Worm (Caenorhabditis elegans) whole organism, L4 larva: Measurements from ENCODE around the gene R12C12.9.

Experiments used
- D1046.2 ChIP-seq: fragments of 200-800 bp; sonication (Bioruptor generic); IDR thresholded peaks from 2 replicates; pipeline ENCODE4 v1.3.6; 2022; ENCODE audit warnings: missing genetic modification characterization, missing compliant biosample characterization
- F49E8.2 ChIP-seq: sonication (generic microtip); optimal IDR thresholded peaks from 2 replicates; lab custom pipeline; 2016; ENCODE audit warnings: missing compliant biosample characterization, mild to moderate bottlenecking, missing genetic modification characterization, borderline replicate concordance
- T20F7.1 ChIP-seq: fragments of 200-800 bp; sonication (Bioruptor generic); optimal IDR thresholded peaks from 2 replicates; lab custom pipeline; 2018; ENCODE audit warnings: mild to moderate bottlenecking, missing genetic modification characterization, missing compliant biosample characterization
- aha-1 ChIP-seq: fragments of 150-350 bp; peaks from one replicate; lab custom pipeline; 2014; ENCODE audit warnings: missing biosample characterization, missing genetic modification characterization
- aly-2 ChIP-seq: sonication (generic microtip); optimal IDR thresholded peaks from 2 replicates; lab custom pipeline; 2018; ENCODE audit warnings: missing biosample characterization, missing genetic modification characterization
- ama-1 ChIP-seq: fragments of 150-350 bp; optimal IDR thresholded peaks from 2 replicates; lab custom pipeline; 2014; ENCODE audit warnings: inconsistent platforms, mixed read lengths
- attf-4 ChIP-seq: sonication (generic microtip); optimal IDR thresholded peaks from 3 replicates; lab custom pipeline; 2017; ENCODE audit warnings: missing biosample characterization, missing genetic modification characterization
- ceh-62 ChIP-seq: sonication (generic microtip); optimal IDR thresholded peaks from 2 replicates; lab custom pipeline; 2017; ENCODE audit warnings: missing biosample characterization, missing genetic modification characterization
- ceh-82 ChIP-seq: sonication (generic microtip); optimal IDR thresholded peaks from 2 replicates; lab custom pipeline; 2017; ENCODE audit warnings: missing biosample characterization, missing genetic modification characterization
- ctbp-1 ChIP-seq: fragments of 200-800 bp; sonication (Bioruptor generic); IDR thresholded peaks from 2 replicates; pipeline ENCODE4 v1.3.6; 2022; ENCODE audit warnings: missing genetic modification reagents, missing genetic modification characterization, missing compliant biosample characterization
- daf-16 ChIP-seq, 3 experiments: sonication (generic microtip); optimal IDR thresholded peaks; 2 replicates each; lab custom pipeline; 2016 to 2017; ENCODE audit warnings: missing genetic modification characterization in 3 of 3, missing genetic modification reagents in 3 of 3, mild to moderate bottlenecking in 2 of 3, missing compliant biosample characterization in 2 of 3, missing biosample characterization in 1 of 3, moderate library complexity in 1 of 3
- daf-8 ChIP-seq: fragments of 200-800 bp; sonication (Bioruptor generic); IDR thresholded peaks from 2 replicates; pipeline ENCODE4 v1.3.6; 2022; ENCODE audit warnings: missing genetic modification characterization, missing compliant biosample characterization
- dmd-6 ChIP-seq: fragments of 200-800 bp; sonication (Bioruptor generic); IDR thresholded peaks from 2 replicates; pipeline ENCODE4 v1.3.6; 2022; ENCODE audit warnings: missing genetic modification reagents, missing genetic modification characterization, missing compliant biosample characterization
- dmd-9 ChIP-seq: fragments of 200-800 bp; sonication (Bioruptor generic); IDR thresholded peaks from 2 replicates; pipeline ENCODE4 v1.3.6; 2022; ENCODE audit warnings: missing genetic modification reagents, missing genetic modification characterization, missing compliant biosample characterization
- dve-1 ChIP-seq: sonication (generic microtip); optimal IDR thresholded peaks from 2 replicates; lab custom pipeline; 2017; ENCODE audit warnings: antibody characterized with exemption, mild to moderate bottlenecking, missing genetic modification characterization, missing compliant biosample characterization; ENCODE audit not compliant: insufficient read depth
- hif-1 ChIP-seq, 2 experiments: sonication (generic microtip); optimal IDR thresholded peaks; 2 replicates each; lab custom pipeline; 2016 to 2017; ENCODE audit warnings: missing compliant biosample characterization in 2 of 2, missing genetic modification characterization in 2 of 2, missing genetic modification reagents in 2 of 2, missing genotype in 2 of 2, mild to moderate bottlenecking in 1 of 2
- hlh-30 ChIP-seq: sonication (generic microtip); optimal IDR thresholded peaks from 2 replicates; lab custom pipeline; 2017; ENCODE audit warnings: antibody characterized with exemption, mild to moderate bottlenecking, missing genetic modification characterization, missing compliant biosample characterization; ENCODE audit not compliant: insufficient read depth
- hmg-1.1 ChIP-seq: fragments of 200-800 bp; sonication (Bioruptor generic); IDR thresholded peaks from 2 replicates; pipeline ENCODE4 v1.3.6; 2022; ENCODE audit warnings: missing genetic modification reagents, missing genetic modification characterization, missing compliant biosample characterization
- jun-1 ChIP-seq: fragments of 150-350 bp; optimal IDR thresholded peaks from 2 replicates; lab custom pipeline; 2014; ENCODE audit warnings: missing biosample characterization, missing genetic modification reagents, missing genetic modification characterization
- lin-1 ChIP-seq: fragments of 200-800 bp; sonication (Bioruptor generic); IDR thresholded peaks from 2 replicates; pipeline ENCODE4 v1.3.6; 2022; ENCODE audit warnings: missing genetic modification reagents, missing genetic modification characterization, missing compliant biosample characterization
- lin-38 ChIP-seq: fragments of 200-800 bp; sonication (Bioruptor generic); IDR thresholded peaks from 2 replicates; pipeline ENCODE4 v1.3.6; 2022; ENCODE audit warnings: missing genetic modification reagents, missing genetic modification characterization, missing compliant biosample characterization
- lin-39 ChIP-seq: fragments of 150-350 bp; optimal IDR thresholded peaks from 2 replicates; lab custom pipeline; 2014; ENCODE audit warnings: missing biosample characterization, missing genetic modification reagents, missing genetic modification characterization
- lir-3 ChIP-seq: sonication (generic microtip); optimal IDR thresholded peaks from 2 replicates; lab custom pipeline; 2016; ENCODE audit warnings: mild to moderate bottlenecking, missing genetic modification characterization, missing compliant biosample characterization
- mdl-1 ChIP-seq, 2 experiments: fragments of 150-350 bp in 1 of 2; sonication (generic microtip) in 1 of 2; optimal IDR thresholded peaks; 2 replicates each; lab custom pipeline; 2014 to 2017; ENCODE audit warnings: missing biosample characterization in 2 of 2, missing genetic modification characterization in 2 of 2
- mep-1 ChIP-seq: fragments of 150-350 bp; sonication (generic microtip); optimal IDR thresholded peaks from 3 replicates; lab custom pipeline; 2014; ENCODE audit warnings: missing biosample characterization, missing genetic modification characterization
- mxl-3 ChIP-seq: fragments of 200-800 bp; sonication (Bioruptor generic); optimal IDR thresholded peaks from 2 replicates; lab custom pipeline; 2018; ENCODE audit warnings: mild to moderate bottlenecking, missing genetic modification characterization, missing compliant biosample characterization
- nhr-10 ChIP-seq: fragments of 150-350 bp; optimal IDR thresholded peaks from 2 replicates; lab custom pipeline; 2014; ENCODE audit warnings: missing biosample characterization, missing genetic modification characterization
- nhr-11 ChIP-seq: fragments of 150-350 bp; optimal IDR thresholded peaks from 2 replicates; lab custom pipeline; 2014; ENCODE audit warnings: missing biosample characterization, missing genetic modification characterization
- nhr-237 ChIP-seq: sonication (generic microtip); optimal IDR thresholded peaks from 2 replicates; lab custom pipeline; 2017; ENCODE audit warnings: missing biosample characterization, missing genetic modification characterization
- nhr-28 ChIP-seq: fragments of 150-350 bp; optimal IDR thresholded peaks from 2 replicates; lab custom pipeline; 2014; ENCODE audit warnings: missing biosample characterization, missing genetic modification characterization
- nhr-41 ChIP-seq: fragments of 200-800 bp; sonication (Bioruptor generic); IDR thresholded peaks from 2 replicates; pipeline ENCODE4 v1.3.6; 2022; ENCODE audit warnings: missing genetic modification reagents, missing genetic modification characterization, missing compliant biosample characterization
- nhr-6 ChIP-seq: fragments of 150-350 bp; optimal IDR thresholded peaks from 2 replicates; lab custom pipeline; 2014; ENCODE audit warnings: missing biosample characterization, missing genetic modification characterization
- nhr-77 ChIP-seq: fragments of 150-350 bp; optimal IDR thresholded peaks from 2 replicates; lab custom pipeline; 2014; ENCODE audit warnings: missing biosample characterization, missing genetic modification characterization
- pha-4 ChIP-seq, 2 experiments: fragments of 150-350 bp in 1 of 2; fragments of 200-800 bp in 1 of 2; sonication (Bioruptor generic) in 1 of 2; IDR thresholded peaks in 1 of 2; optimal IDR thresholded peaks in 1 of 2; 2 replicates each; pipeline versions ENCODE4 v1.3.6 to Lab custom; 2014 to 2022; ENCODE audit warnings: missing genetic modification characterization in 2 of 2, missing genetic modification reagents in 2 of 2, missing biosample characterization in 1 of 2, missing compliant biosample characterization in 1 of 2
- php-3 ChIP-seq: fragments of 200-800 bp; sonication (Bioruptor generic); IDR thresholded peaks from 2 replicates; pipeline ENCODE4 v1.3.6; 2022; ENCODE audit warnings: missing genetic modification reagents, missing genetic modification characterization, missing compliant biosample characterization
- pqm-1 ChIP-seq: sonication (generic microtip); optimal IDR thresholded peaks from 2 replicates; lab custom pipeline; 2017; ENCODE audit warnings: missing biosample characterization, missing genetic modification characterization
- set-16 ChIP-seq: fragments of 200-800 bp; sonication (Bioruptor generic); IDR thresholded peaks from 2 replicates; pipeline ENCODE4 v1.3.6; 2022; ENCODE audit warnings: missing genetic modification reagents, missing genetic modification characterization, missing compliant biosample characterization
- skn-1 ChIP-seq: fragments of 150-350 bp; optimal IDR thresholded peaks from 2 replicates; lab custom pipeline; 2014; ENCODE audit warnings: missing biosample characterization, missing genetic modification characterization
- snpc-4 ChIP-seq: fragments of 150-350 bp; optimal IDR thresholded peaks from 2 replicates; lab custom pipeline; 2014; ENCODE audit warnings: missing biosample characterization, missing genetic modification characterization
- spr-3 ChIP-seq: fragments of 200-800 bp; sonication (Bioruptor generic); optimal IDR thresholded peaks from 2 replicates; lab custom pipeline; 2018; ENCODE audit warnings: mild to moderate bottlenecking, missing genetic modification characterization, missing compliant biosample characterization
- tra-1 ChIP-seq: fragments of 200-800 bp; sonication (Bioruptor generic); IDR thresholded peaks from 2 replicates; pipeline ENCODE4 v1.3.6; 2022; ENCODE audit warnings: missing genetic modification reagents, missing genetic modification characterization, missing compliant biosample characterization
- unc-130 ChIP-seq: sonication (generic microtip); optimal IDR thresholded peaks from 2 replicates; lab custom pipeline; 2016; ENCODE audit warnings: missing genetic modification reagents, missing genetic modification characterization, missing compliant biosample characterization
- vab-7 ChIP-seq: fragments of 200-800 bp; sonication (Bioruptor generic); IDR thresholded peaks from 2 replicates; pipeline ENCODE4 v1.3.6; 2022; ENCODE audit warnings: missing genetic modification reagents, missing genetic modification characterization, missing compliant biosample characterization
- zfp-2 ChIP-seq: sonication (generic microtip); optimal IDR thresholded peaks from 2 replicates; lab custom pipeline; 2016; ENCODE audit warnings: mild to moderate bottlenecking, missing genetic modification characterization, missing compliant biosample characterization
- zfp-3 ChIP-seq: fragments of 200-800 bp; sonication (Bioruptor generic); conservative IDR thresholded peaks from 2 replicates; pipeline ENCODE4 v1.3.6; 2022; ENCODE audit warnings: missing genetic modification reagents, missing genetic modification characterization, missing compliant biosample characterization
- zip-11 ChIP-seq: fragments of 200-800 bp; sonication (Bioruptor generic); IDR thresholded peaks from 2 replicates; pipeline ENCODE4 v1.3.6; 2022; ENCODE audit warnings: missing genetic modification characterization, missing compliant biosample characterization

R12C12.9 gene

ce11 chrII:6043166-6043565 lies 18.4 kb upstream of the R12C12.9 start, which contains the start of gene R12C12.10:
Gene R12C12.10, minus strand, starts transcription at chrII:6043266.
- TF ChIP-seq nhr-41 (GFP tag; lab: Robert Waterston, UW) (no peak), aly-2 (tag; lab: Kevin White, UChicago) (no peak), nhr-6 (tag; lab: Kevin White, UChicago) (no peak), daf-8 (GFP tag; lab: Robert Waterston, UW) (no peak)
- TF ChIP-seq, all 104 proteins: peak for 0

- no peak for TF ChIP-seq ama-1 (lab: Kevin White, UChicago)
- TF ChIP-seq spr-3 (GFP tag; lab: Kevin White, UChicago) = no peak
- TF ChIP-seq zfp-2 = no peak
- no peak for TF ChIP-seq aha-1 (tag; lab: Kevin White, UChicago)
- TF ChIP-seq zfp-3 = no peak
- no peak for TF ChIP-seq D1046.2 (GFP tag; lab: Robert Waterston, UW)
- no peak for TF ChIP-seq nhr-10 (tag; lab: Kevin White, UChicago)
- TF ChIP-seq hmg-1.1 = no peak
- no peak for TF ChIP-seq nhr-237 (tag; lab: Kevin White, UChicago)
- TF ChIP-seq dmd-6 (GFP tag; lab: Robert Waterston, UW) = no peak
- TF ChIP-seq snpc-4 (tag; lab: Kevin White, UChicago) = no peak
- no peak for TF ChIP-seq daf-16 (GFP tag; optimal IDR thresholded peaks at IDR 0.05; lab: Kevin White, UChicago)
- TF ChIP-seq daf-16 (tag; optimal IDR thresholded peaks at IDR 0.05; lab: Kevin White, UChicago) = no peak
- TF ChIP-seq lin-39 (tag; lab: Kevin White, UChicago) = no peak
- TF ChIP-seq F49E8.2 = no peak
- no peak for TF ChIP-seq T20F7.1
- no peak for TF ChIP-seq lir-3 (tag; lab: Kevin White, UChicago)
- no peak for TF ChIP-seq ctbp-1 (GFP tag; lab: Robert Waterston, UW)
- TF ChIP-seq skn-1 = no peak
- no peak for TF ChIP-seq dve-1
These were observed 6.3 kb upstream of the R12C12.9 start, which contains the start of gene frpr-16 for ce11 chrII:6031106-6031505. Gene frpr-16, minus strand, starts transcription at chrII:6031206.

DNA sequence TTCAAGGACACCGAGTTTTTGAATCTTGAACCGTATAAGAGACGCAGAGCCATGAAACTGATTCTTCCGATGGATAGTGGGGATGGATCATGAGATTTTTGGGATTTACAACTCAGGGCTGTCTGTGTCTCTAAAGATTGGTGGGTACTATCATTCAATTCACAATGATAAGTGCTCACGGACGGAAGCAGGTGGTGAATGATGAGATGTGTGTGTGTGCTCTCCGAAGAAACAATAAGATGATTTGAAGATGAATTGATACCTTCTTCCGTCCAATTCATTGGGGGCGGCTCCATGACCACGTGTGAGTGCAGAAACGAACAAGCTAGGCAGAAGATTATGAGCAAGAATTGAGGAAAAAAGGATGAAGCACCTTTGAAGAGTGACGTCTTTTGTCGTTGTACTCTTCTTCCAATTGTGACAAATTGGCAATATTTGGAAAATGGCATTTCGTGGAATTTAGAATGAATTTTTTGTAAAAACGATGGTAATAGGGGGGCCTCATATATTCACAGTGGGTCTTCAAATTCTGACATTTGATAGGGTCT lies 3.9 kb upstream of the R12C12.9 start:
- no peak for TF ChIP-seq attf-4 (tag; lab: Kevin White, UChicago)
- TF ChIP-seq set-16 (GFP tag; lab: Robert Waterston, UW) = no peak
- no peak for TF ChIP-seq nhr-28 (tag; lab: Kevin White, UChicago)
- no peak for TF ChIP-seq zip-11 (GFP tag; lab: Robert Waterston, UW)
- TF ChIP-seq vab-7 (GFP tag; lab: Robert Waterston, UW) = no peak
- peak; percentile 67 for TF ChIP-seq mxl-3 (GFP tag; lab: Kevin White, UChicago)
- no peak for TF ChIP-seq pha-4 (GFP tag; IDR thresholded peaks at IDR 0.05; lab: Robert Waterston, UW)
- TF ChIP-seq pha-4 (tag; optimal IDR thresholded peaks at IDR 0.05; lab: Kevin White, UChicago) = no peak
- TF ChIP-seq php-3 = no peak
- TF ChIP-seq hlh-30 (tag; lab: Kevin White, UChicago) = no peak
- TF ChIP-seq ceh-62 (tag; lab: Kevin White, UChicago) = no peak
- TF ChIP-seq nhr-11 (tag; lab: Kevin White, UChicago) = peak; percentile 71
- TF ChIP-seq ceh-82 = no peak
- TF ChIP-seq, all 104 proteins: peak for 2

DNA sequence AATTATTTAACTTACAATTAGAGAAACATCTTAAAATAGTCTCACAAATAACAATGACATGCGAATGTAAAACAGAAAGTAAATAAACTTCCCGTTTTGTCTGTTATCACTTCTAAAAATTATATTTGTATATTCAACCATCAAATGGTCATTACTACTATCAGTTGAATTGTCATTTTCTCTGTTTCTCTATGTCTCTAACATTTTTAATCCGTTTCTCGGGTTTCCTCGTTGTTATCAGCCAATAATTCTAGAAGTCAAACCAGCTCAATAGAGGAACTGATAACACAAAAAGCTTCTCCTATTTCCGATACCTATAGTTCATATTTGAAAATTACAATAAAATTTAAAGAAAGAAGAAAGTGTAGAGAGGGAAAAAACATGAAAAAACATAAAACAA lies 1.9 kb upstream of the R12C12.9 start:
- TF ChIP-seq tra-1 (peak; percentile 93), pha-4 (GFP tag; IDR thresholded peaks at IDR 0.05; lab: Robert Waterston, UW) (peak; percentile 46; the same call in 1 of the 2 replicates), pha-4 (tag; optimal IDR thresholded peaks at IDR 0.05; lab: Kevin White, UChicago) (no peak), lin-1 (GFP tag; lab: Robert Waterston, UW) (peak; percentile 97), hif-1 (tag; optimal IDR thresholded peaks at IDR 0.05; lab: Kevin White, UChicago) (peak in 1 of 2 experiments; percentile 10), aly-2 (tag; lab: Kevin White, UChicago) (no peak), mdl-1 (tag; optimal IDR thresholded peaks at IDR 0.05; lab: Kevin White, UChicago) (peak in 1 of 2 experiments; percentile 62), mep-1 (tag; lab: Kevin White, UChicago) (peak; percentile 44), jun-1 (peak; percentile 4), dmd-9 (GFP tag; lab: Robert Waterston, UW) (no peak), lin-38 (GFP tag; lab: Robert Waterston, UW) (no peak), nhr-77 (tag; lab: Kevin White, UChicago) (peak; percentile 88), T20F7.1 (peak; percentile 50), unc-130 (no peak), daf-16 (GFP tag; optimal IDR thresholded peaks at IDR 0.05; lab: Kevin White, UChicago) (peak in 1 of 2 experiments; percentile 82), daf-16 (tag; optimal IDR thresholded peaks at IDR 0.05; lab: Kevin White, UChicago) (peak; percentile 98), pqm-1 (tag; lab: Kevin White, UChicago) (peak; percentile 100), aha-1 (tag; lab: Kevin White, UChicago) (peak; percentile 74)
